Fruit fly (Drosophila melanogaster): ENCODE measurements around the gene CG5478.

Gene CG5478

DNA sequence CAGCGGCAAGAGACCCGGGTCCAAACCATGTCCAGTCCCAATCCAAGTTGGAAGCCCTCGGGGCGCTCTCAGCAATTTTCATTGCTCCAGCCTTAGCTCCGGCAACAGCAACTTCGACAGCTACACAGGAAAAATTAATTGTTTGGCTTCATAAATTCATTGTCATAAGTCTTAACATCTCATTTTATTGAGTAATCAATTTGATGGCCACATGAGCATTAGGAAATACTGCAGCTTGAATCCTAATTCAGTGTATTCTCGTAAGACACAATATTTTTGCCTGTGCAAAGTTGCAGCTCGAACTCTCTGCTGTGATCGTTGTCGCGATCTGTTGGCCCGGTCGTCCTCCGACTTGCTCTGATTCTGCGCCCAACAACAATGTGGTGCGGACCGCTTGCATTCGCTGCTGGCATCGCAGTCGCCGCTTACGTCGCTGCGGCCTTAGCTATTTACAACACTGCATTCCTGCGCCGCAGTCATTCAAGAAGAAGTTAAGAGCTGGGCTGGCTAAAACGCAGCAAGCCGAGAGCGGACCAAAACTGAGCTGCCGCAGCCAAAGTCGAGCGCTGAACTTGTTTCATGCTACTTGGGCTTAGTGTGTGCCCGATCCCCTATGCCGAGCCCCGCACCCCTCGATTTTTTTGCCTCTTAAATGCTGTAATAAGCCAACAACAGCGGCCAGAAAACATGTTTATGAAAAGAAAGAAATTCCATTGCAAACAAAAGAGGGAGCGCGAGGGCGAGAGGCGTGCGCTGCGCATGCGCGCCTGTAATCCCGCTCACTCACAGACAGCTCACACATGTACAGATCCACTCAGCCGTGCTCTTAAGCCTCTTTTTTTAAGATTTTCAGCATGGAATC lies 13.9 kb downstream of the CG5478 start (continued):
- no peak for TF ChIP-seq CG5953 (GFP tag; IDR thresholded peaks at IDR 0.05)
- no peak for TF ChIP-seq dan (GFP tag; IDR thresholded peaks at IDR 0.05)
- no peak for TF ChIP-seq PHDP (tag; optimal IDR thresholded peaks at IDR 0.05)
- TF ChIP-seq Oaz (GFP tag; IDR thresholded peaks at IDR 0.05): no peak
- no peak for TF ChIP-seq CG9797 (GFP tag; optimal IDR thresholded peaks at IDR 0.05)
- TF ChIP-seq seq (GFP tag; IDR thresholded peaks at IDR 0.05): no peak
- TF ChIP-seq vvl (GFP tag; IDR thresholded peaks at IDR 0.05): peak; percentile 8; the same call in 1 of the 2 replicates
- TF ChIP-seq Hey (tag; optimal IDR thresholded peaks at IDR 0.05): no peak
- TF ChIP-seq Nf-YA (GFP tag; IDR thresholded peaks at IDR 0.05): no peak
- no peak for TF ChIP-seq CG6765 (GFP tag; optimal IDR thresholded peaks at IDR 0.05)
- TF ChIP-seq Ptx1 (GFP tag; IDR thresholded peaks at IDR 0.05): 0 out of 2 replicates have a peak, but pooled peaks have one; percentile 19
- no peak for TF ChIP-seq CG18599 (GFP tag; optimal IDR thresholded peaks at IDR 0.05)
- peak; percentile 64 for TF ChIP-seq Med (GFP tag)
- TF ChIP-seq zfh1 (GFP tag; IDR thresholded peaks at IDR 0.05): peak; percentile 69
- no peak for TF ChIP-seq CHES-1-like (GFP tag; optimal IDR thresholded peaks at IDR 0.05)
- no peak for TF ChIP-seq HLH3B (GFP tag; IDR thresholded peaks at IDR 0.05)
- TF ChIP-seq CG2678 (tag; optimal IDR thresholded peaks at IDR 0.05): no peak
- no peak for TF ChIP-seq CG4282 (GFP tag; optimal IDR thresholded peaks at IDR 0.05)
- no peak for TF ChIP-seq Atf6 (GFP tag; IDR thresholded peaks at IDR 0.05)
- TF ChIP-seq salm (tag; optimal IDR thresholded peaks at IDR 0.05): no peak
- no peak for TF ChIP-seq phol (tag; optimal IDR thresholded peaks at IDR 0.05)
- TF ChIP-seq tin (GFP tag; optimal IDR thresholded peaks at IDR 0.05): peak; percentile 11
- no peak for TF ChIP-seq CG6272 (GFP tag; IDR thresholded peaks at IDR 0.05)
- no peak for TF ChIP-seq CG13296 (GFP tag; optimal IDR thresholded peaks at IDR 0.05)
- TF ChIP-seq Gsc (GFP tag; IDR thresholded peaks at IDR 0.05): no peak
- no peak for TF ChIP-seq wek (GFP tag; optimal IDR thresholded peaks at IDR 0.05)
- peak; percentile 96 for TF ChIP-seq oc (tag; optimal IDR thresholded peaks at IDR 0.05)
- TF ChIP-seq pb (GFP tag; optimal IDR thresholded peaks at IDR 0.05): no peak
- TF ChIP-seq ro (GFP tag; IDR thresholded peaks at IDR 0.05): no peak
- TF ChIP-seq Doc2 (GFP tag; IDR thresholded peaks at IDR 0.05): no peak
- no peak for TF ChIP-seq CG32767 (GFP tag; IDR thresholded peaks at IDR 0.05)
- peak; percentile 87 for TF ChIP-seq twi (tag; optimal IDR thresholded peaks at IDR 0.05)
- TF ChIP-seq CG1792 (GFP tag; optimal IDR thresholded peaks at IDR 0.05): no peak
- TF ChIP-seq fd102C (GFP tag; optimal IDR thresholded peaks at IDR 0.05): no peak
- peak; percentile 23 for TF ChIP-seq D (optimal IDR thresholded peaks at IDR 0.05)
- TF ChIP-seq D (GFP tag; optimal IDR thresholded peaks at IDR 0.05): no peak
- peak; percentile 98 for TF ChIP-seq sd (tag; optimal IDR thresholded peaks at IDR 0.05)
- TF ChIP-seq crol (GFP tag; IDR thresholded peaks at IDR 0.05): peak; percentile 93
- no peak for TF ChIP-seq lmd (GFP tag; IDR thresholded peaks at IDR 0.05)
- TF ChIP-seq CG4617 (GFP tag; optimal IDR thresholded peaks at IDR 0.05; ENCODE audit: borderline replicate concordance): no peak

- no peak for TF ChIP-seq psq (GFP tag; optimal IDR thresholded peaks at IDR 0.05)
- no peak for TF ChIP-seq otp (GFP tag; IDR thresholded peaks at IDR 0.05)
- peak; percentile 66 for TF ChIP-seq Ets65A (GFP tag)
- no peak for TF ChIP-seq CG12155 (GFP tag; optimal IDR thresholded peaks at IDR 0.05)
- no peak for TF ChIP-seq wek (GFP tag; optimal IDR thresholded peaks at IDR 0.05)
- no peak for TF ChIP-seq Drgx (GFP tag; IDR thresholded peaks at IDR 0.05)
Measured at dm6 chr3R:15917907-15918306, 15.6 kb downstream of the CG5478 start, which contains the start of gene CG45105. CG45105 (minus strand) TSS chr3R:15918007.

Data from whole organism, embryonic.